Worm (Caenorhabditis elegans) whole organism, mixed stage, embryonic: Measurements from ENCODE around the gene C17H12.8.

Experiments used
- blmp-1 ChIP-seq: fragments of 150-350 bp; optimal IDR thresholded peaks from 2 replicates; lab custom pipeline; 2014; ENCODE audit warnings: missing biosample characterization, missing genetic modification characterization
- lin-13 ChIP-seq: fragments of 150-350 bp; optimal IDR thresholded peaks from 2 replicates; lab custom pipeline; 2014; ENCODE audit warnings: missing biosample characterization, missing genetic modification characterization
- lin-32 ChIP-seq: fragments of 200-800 bp; sonication (Bioruptor generic); optimal IDR thresholded peaks from 2 replicates; lab custom pipeline; 2018; ENCODE audit warnings: mild to moderate bottlenecking, missing genetic modification characterization, missing compliant biosample characterization
- lsy-2 ChIP-seq: fragments of 150-350 bp; optimal IDR thresholded peaks from 2 replicates; lab custom pipeline; 2014; ENCODE audit warnings: missing biosample characterization, missing genetic modification characterization
- mep-1 ChIP-seq: fragments of 150-350 bp; optimal IDR thresholded peaks from 2 replicates; lab custom pipeline; 2017; ENCODE audit warnings: missing biosample characterization, missing genetic modification reagents, missing genetic modification characterization, inconsistent platforms
- nhr-237 ChIP-seq: fragments of 150-350 bp; optimal IDR thresholded peaks from 2 replicates; lab custom pipeline; 2014; ENCODE audit warnings: missing biosample characterization, missing genetic modification characterization
- nhr-28 ChIP-seq: fragments of 150-350 bp; optimal IDR thresholded peaks from 2 replicates; lab custom pipeline; 2014; ENCODE audit warnings: missing biosample characterization, missing genetic modification characterization
- sem-2 ChIP-seq: fragments of 200-800 bp; sonication (Bioruptor generic); optimal IDR thresholded peaks from 2 replicates; lab custom pipeline; 2018; ENCODE audit warnings: mild to moderate bottlenecking, missing genetic modification characterization, missing compliant biosample characterization
- ztf-11 ChIP-seq: fragments of 150-350 bp; optimal IDR thresholded peaks from 2 replicates; lab custom pipeline; 2014; ENCODE audit warnings: missing biosample characterization, missing genetic modification characterization

ce11 chrIV:6822406-6822805, 3.9 kb downstream of the C17H12.8 start, which contains the start of gene C17H12.6:
- TF ChIP-seq lin-13 (tag; lab: Kevin White, UChicago) (no peak), lsy-2 (no peak), nhr-237 (tag; lab: Kevin White, UChicago) (no peak), sem-2 (GFP tag; lab: Kevin White, UChicago) (no peak), ztf-11 (tag; lab: Kevin White, UChicago) (no peak), nhr-28 (no peak), mep-1 (tag; lab: Kevin White, UChicago) (no peak), blmp-1 (no peak), lin-32 (GFP tag; lab: Kevin White, UChicago) (no peak)
